In genomic region chr3R:9050519-9051119, dm6 we compare ENCODE assay signal across 4 fruit fly cellular contexts.
TF ChIP-seq lines count a peak whose summit lies in the region.

Gene Nmdmc, minus strand, starts transcription at chr3R:9050555.

- TF ChIP-seq CTCF in whole organism, embryonic (GFP tag; optimal IDR thresholded peaks at IDR 0.05; lab: Kevin White, UChicago), result peak; percentile 18

TF ChIP-seq in whole organism, adult, 20 proteins besides CTCF, POLR2A, EP300 and RAD21:
- peak; percentile 3 for TF ChIP-seq cic (GFP tag; optimal IDR thresholded peaks at IDR 0.05; lab: Kevin White, UChicago)
- TF ChIP-seq bab1 (GFP tag; optimal IDR thresholded peaks at IDR 0.05; lab: Kevin White, UChicago), result peak; percentile 19
- no peak for TF ChIP-seq CG1620 (GFP tag; optimal IDR thresholded peaks at IDR 0.05; lab: Kevin White, UChicago)

TF ChIP-seq in whole organism, embryonic, 481 proteins besides CTCF, POLR2A, EP300 and RAD21 (continues in another document):
- TF ChIP-seq Blimp-1 (GFP tag; optimal IDR thresholded peaks at IDR 0.05; lab: Kevin White, UChicago) (peak; percentile 50), Kr (GFP tag; optimal IDR thresholded peaks at IDR 0.05; lab: Kevin White, UChicago) (peak; percentile 1), CG4617 (GFP tag; optimal IDR thresholded peaks at IDR 0.05; lab: Kevin White, UChicago; ENCODE audit: borderline replicate concordance) (peak; percentile 66), lbe (GFP tag; optimal IDR thresholded peaks at IDR 0.05; lab: Kevin White, UChicago) (peak; percentile 29), stwl (tag; optimal IDR thresholded peaks at IDR 0.05; lab: Kevin White, UChicago) (peak; percentile 77), CG15514 (GFP tag; optimal IDR thresholded peaks at IDR 0.05; lab: Kevin White, UChicago) (peak; percentile 69), ato (GFP tag; IDR thresholded peaks at IDR 0.05; lab: Robert Waterston, UW; ENCODE audit: partially characterized antibody) (no peak), abd-A (tag; optimal IDR thresholded peaks at IDR 0.05; lab: Kevin White, UChicago) (peak; percentile 81), trem (tag; optimal IDR thresholded peaks at IDR 0.05; lab: Kevin White, UChicago) (peak; percentile 74), HmgZ (tag; optimal IDR thresholded peaks at IDR 0.05; lab: Kevin White, UChicago) (peak; percentile 26), CG2712 (tag; optimal IDR thresholded peaks at IDR 0.05; lab: Kevin White, UChicago) (peak; percentile 25), CG10267 (tag; optimal IDR thresholded peaks at IDR 0.05; lab: Kevin White, UChicago) (peak; percentile 55), sd (tag; optimal IDR thresholded peaks at IDR 0.05; lab: Kevin White, UChicago) (peak; percentile 11), gfzf (GFP tag; optimal IDR thresholded peaks at IDR 0.05; lab: Kevin White, UChicago) (peak; percentile 95), CG15479 (GFP tag; optimal IDR thresholded peaks at IDR 0.05; lab: Kevin White, UChicago) (peak; percentile 8), phol (tag; optimal IDR thresholded peaks at IDR 0.05; lab: Kevin White, UChicago) (peak; percentile 62), Deaf1 (tag; optimal IDR thresholded peaks at IDR 0.05; lab: Kevin White, UChicago) (no peak), CG12659 (GFP tag; optimal IDR thresholded peaks at IDR 0.05; lab: Kevin White, UChicago) (peak; percentile 43), CG17186 (GFP tag; optimal IDR thresholded peaks at IDR 0.05; lab: Kevin White, UChicago) (peak; percentile 13), hkb (optimal IDR thresholded peaks at IDR 0.05; lab: Kevin White, UChicago) (peak; percentile 64), hkb (GFP tag; IDR thresholded peaks at IDR 0.05; lab: Robert Waterston, UW) (no peak), BEAF-32 (GFP tag; optimal IDR thresholded peaks at IDR 0.05; lab: Kevin White, UChicago) (peak; percentile 44), sqz (GFP tag; optimal IDR thresholded peaks at IDR 0.05; lab: Kevin White, UChicago) (no peak), Abd-B (GFP tag; optimal IDR thresholded peaks at IDR 0.05; lab: Kevin White, UChicago) (peak; percentile 76), Ets97D (GFP tag; optimal IDR thresholded peaks at IDR 0.05; lab: Kevin White, UChicago) (peak; percentile 38), ssp (GFP tag; IDR thresholded peaks at IDR 0.05; lab: Robert Waterston, UW) (no peak), nmo (GFP tag; optimal IDR thresholded peaks at IDR 0.05; lab: Kevin White, UChicago) (peak; percentile 51), Pdp1 (GFP tag; optimal IDR thresholded peaks at IDR 0.05; lab: Kevin White, UChicago) (peak in 1 of 2 experiments; percentile 5), Ets65A (GFP tag; lab: Kevin White, UChicago) (peak; percentile 82)

TF ChIP-seq in whole organism, prepupa, 60 proteins besides CTCF, POLR2A, EP300 and RAD21:
- TF ChIP-seq vri (GFP tag; optimal IDR thresholded peaks at IDR 0.05; lab: Kevin White, UChicago) (no peak), CG34406 (GFP tag; optimal IDR thresholded peaks at IDR 0.05; lab: Kevin White, UChicago) (no peak), Blimp-1 (GFP tag; optimal IDR thresholded peaks at IDR 0.05; lab: Kevin White, UChicago) (peak; percentile 30), OdsH (GFP tag; optimal IDR thresholded peaks at IDR 0.05; lab: Kevin White, UChicago) (no peak), salr (GFP tag; optimal IDR thresholded peaks at IDR 0.05; lab: Kevin White, UChicago) (no peak), CG6792 (GFP tag; optimal IDR thresholded peaks at IDR 0.05; lab: Kevin White, UChicago) (no peak), Met (GFP tag; optimal IDR thresholded peaks at IDR 0.05; lab: Kevin White, UChicago) (no peak), CG31627 (GFP tag; optimal IDR thresholded peaks at IDR 0.05; lab: Kevin White, UChicago) (no peak)

TF ChIP-seq in whole organism, wandering third instar larva, 38 proteins besides CTCF, POLR2A, EP300 and RAD21:
- TF ChIP-seq Hr83 (GFP tag; optimal IDR thresholded peaks at IDR 0.05; lab: Kevin White, UChicago; ENCODE audit: poor library complexity, severe bottlenecking) (no peak), Myc (optimal IDR thresholded peaks at IDR 0.05; lab: Kevin White, UChicago) (peak; percentile 69), Jra (GFP tag; optimal IDR thresholded peaks at IDR 0.05; lab: Kevin White, UChicago) (no peak)
